Fruit fly (Drosophila melanogaster) whole organism, embryonic: Measurements from ENCODE around the gene CG2182.
A peak's percentile ranks its signal among the peaks of the same experiment; 100 is the strongest.

ENCODE experiments used
- CG10267 ChIP-seq: fragments of 200-800 bp; sonication (Bioruptor generic); optimal IDR thresholded peaks from 2 replicates; lab custom pipeline; 2018; ENCODE audit warnings: missing biosample characterization, mild to moderate bottlenecking, missing genetic modification characterization, moderate library complexity
- CG10321 ChIP-seq: fragments of 200-800 bp; sonication (Bioruptor generic); IDR thresholded peaks from 2 replicates; pipeline ENCODE4 v1.3.6; 2022; ENCODE audit warnings: missing biosample characterization, missing genetic modification characterization
- CG11093 ChIP-seq: fragments of 200-800 bp; sonication (Bioruptor generic); IDR thresholded peaks from 3 replicates; pipeline ENCODE4 v1.3.6; 2022; ENCODE audit warnings: missing biosample characterization, missing genetic modification characterization
- CG12219 ChIP-seq: fragments of 200-800 bp; sonication (Bioruptor generic); optimal IDR thresholded peaks from 3 replicates; lab custom pipeline; 2018; ENCODE audit warnings: missing biosample characterization, mild to moderate bottlenecking, missing genetic modification characterization
- CG14050 ChIP-seq: fragments of 200-800 bp; sonication (Bioruptor generic); IDR thresholded peaks from 3 replicates; pipeline ENCODE4 v1.3.6; 2022; ENCODE audit warnings: missing biosample characterization, missing genetic modification characterization
- CG14860 ChIP-seq: fragments of 200-800 bp; sonication (Bioruptor generic); IDR thresholded peaks from 3 replicates; pipeline ENCODE4 v1.3.6; 2022; ENCODE audit warnings: missing biosample characterization, missing genetic modification characterization; ENCODE audit not compliant: partially characterized antibody
- CG14965 ChIP-seq: fragments of 200-800 bp; sonication (Bioruptor generic); optimal IDR thresholded peaks from 2 replicates; lab custom pipeline; 2016; ENCODE audit warnings: missing biosample characterization, missing genetic modification characterization, borderline replicate concordance
- CG1603 ChIP-seq: fragments of 200-800 bp; sonication (Bioruptor generic); optimal IDR thresholded peaks from 2 replicates; lab custom pipeline; 2019; ENCODE audit warnings: missing biosample characterization, mild to moderate bottlenecking, missing genetic modification characterization, moderate library complexity
- CG16815 ChIP-seq: fragments of 200-800 bp; sonication (Bioruptor generic); optimal IDR thresholded peaks from 3 replicates; lab custom pipeline; 2017; ENCODE audit warnings: missing biosample characterization, mild to moderate bottlenecking, missing genetic modification characterization
- CG17328 ChIP-seq: fragments of 200-800 bp; sonication (Bioruptor generic); IDR thresholded peaks from 2 replicates; pipeline ENCODE4 v1.3.6; 2022; ENCODE audit warnings: missing biosample characterization, missing genetic modification characterization
- CG17361 ChIP-seq: fragments of 200-800 bp; sonication (Bioruptor generic); IDR thresholded peaks from 3 replicates; pipeline ENCODE4 v1.3.6; 2022; ENCODE audit warnings: missing biosample characterization, missing genetic modification characterization
- CG17385 ChIP-seq: fragments of 200-800 bp; sonication (Bioruptor generic); optimal IDR thresholded peaks from 3 replicates; lab custom pipeline; 2018; ENCODE audit warnings: missing biosample characterization, mild to moderate bottlenecking, missing genetic modification characterization
- CG2199 ChIP-seq: fragments of 200-800 bp; sonication (Bioruptor generic); IDR thresholded peaks from 3 replicates; pipeline ENCODE4 v1.3.6; 2022; ENCODE audit warnings: missing biosample characterization, missing genetic modification characterization
- CG2678 ChIP-seq: fragments of 200-800 bp; sonication (Bioruptor generic); optimal IDR thresholded peaks from 3 replicates; lab custom pipeline; 2019; ENCODE audit warnings: missing biosample characterization, mild to moderate bottlenecking, missing genetic modification characterization, moderate library complexity
- CG3281 ChIP-seq: fragments of 200-800 bp; sonication (Bioruptor generic); optimal IDR thresholded peaks from 3 replicates; lab custom pipeline; 2017; ENCODE audit warnings: missing biosample characterization, mild to moderate bottlenecking, missing genetic modification characterization
- CG3995 ChIP-seq: fragments of 200-800 bp; sonication (Bioruptor generic); optimal IDR thresholded peaks from 3 replicates; lab custom pipeline; 2016; ENCODE audit warnings: missing biosample characterization, missing genetic modification characterization
- CG4707 ChIP-seq: fragments of 200-800 bp; sonication (Bioruptor generic); optimal IDR thresholded peaks from 2 replicates; lab custom pipeline; 2018; ENCODE audit warnings: missing biosample characterization, mild to moderate bottlenecking, missing genetic modification characterization, moderate library complexity
- CG4854 ChIP-seq: fragments of 200-800 bp; sonication (Bioruptor generic); optimal IDR thresholded peaks from 2 replicates; lab custom pipeline; 2016; ENCODE audit warnings: missing biosample characterization, missing genetic modification characterization, inconsistent platforms
- CG8281 ChIP-seq: fragments of 200-800 bp; sonication (Bioruptor generic); optimal IDR thresholded peaks from 2 replicates; lab custom pipeline; 2018; ENCODE audit warnings: missing biosample characterization, mild to moderate bottlenecking, missing genetic modification characterization, moderate library complexity
- CG8290 ChIP-seq, 3 experiments: fragments of 200-800 bp; sonication (Bioruptor generic); optimal IDR thresholded peaks; 2 replicates each; lab custom pipeline; 2016 to 2019; ENCODE audit warnings: missing biosample characterization in 3 of 3, missing genetic modification characterization in 3 of 3, mild to moderate bottlenecking in 2 of 3, moderate library complexity in 1 of 3
- CG9727 ChIP-seq: fragments of 200-800 bp; sonication (Bioruptor generic); optimal IDR thresholded peaks from 3 replicates; lab custom pipeline; 2017; ENCODE audit warnings: missing biosample characterization, mild to moderate bottlenecking, missing genetic modification characterization
- CG9932 ChIP-seq: fragments of 200-800 bp; sonication (Bioruptor generic); IDR thresholded peaks from 2 replicates; pipeline ENCODE4 v1.3.6; 2022; ENCODE audit warnings: missing biosample characterization, missing genetic modification characterization
- Camta ChIP-seq: fragments of 200-800 bp; sonication (Bioruptor generic); optimal IDR thresholded peaks from 2 replicates; lab custom pipeline; 2016; ENCODE audit warnings: missing biosample characterization, missing genetic modification characterization
- Dip2 ChIP-seq: fragments of 200-800 bp; sonication (Bioruptor generic); IDR thresholded peaks from 2 replicates; pipeline ENCODE4 v1.3.6; 2022; ENCODE audit warnings: missing biosample characterization, missing genetic modification characterization
- E2f2 ChIP-seq: fragments of 200-800 bp; sonication (Bioruptor generic); IDR thresholded peaks from 2 replicates; pipeline ENCODE4 v1.3.6; 2022; ENCODE audit warnings: missing biosample characterization, missing genetic modification characterization
- ERR ChIP-seq: fragments of 200-800 bp; sonication (Bioruptor generic); optimal IDR thresholded peaks from 2 replicates; lab custom pipeline; 2016; ENCODE audit warnings: missing biosample characterization, missing genetic modification characterization
- GATAe ChIP-seq: fragments of 200-800 bp; sonication (Bioruptor generic); conservative IDR thresholded peaks from 2 replicates; pipeline ENCODE4 v1.3.6; 2022; ENCODE audit warnings: missing biosample characterization, missing genetic modification characterization
- Gsc ChIP-seq: fragments of 200-800 bp; sonication (Bioruptor generic); IDR thresholded peaks from 2 replicates; pipeline ENCODE4 v1.3.6; 2022; ENCODE audit warnings: missing biosample characterization, missing genetic modification characterization
- HLH3B ChIP-seq: fragments of 200-800 bp; sonication (Bioruptor generic); IDR thresholded peaks from 2 replicates; pipeline ENCODE4 v1.3.6; 2022; ENCODE audit warnings: missing biosample characterization, missing genetic modification characterization
- Hey ChIP-seq: fragments of 200-800 bp; sonication (Bioruptor generic); optimal IDR thresholded peaks from 3 replicates; lab custom pipeline; 2018; ENCODE audit warnings: missing biosample characterization, mild to moderate bottlenecking, missing genetic modification characterization
- Mes4 ChIP-seq: fragments of 200-800 bp; sonication (Bioruptor generic); optimal IDR thresholded peaks from 2 replicates; lab custom pipeline; 2016; ENCODE audit warnings: missing biosample characterization, missing genetic modification characterization
- Opbp ChIP-seq: fragments of 200-800 bp; sonication (Bioruptor generic); IDR thresholded peaks from 3 replicates; pipeline ENCODE4 v1.3.6; 2022; ENCODE audit warnings: missing biosample characterization, missing genetic modification characterization; ENCODE audit not compliant: partially characterized antibody
- Side ChIP-seq: fragments of 200-800 bp; sonication (Bioruptor generic); optimal IDR thresholded peaks from 2 replicates; lab custom pipeline; 2016; ENCODE audit warnings: missing biosample characterization, missing genetic modification characterization
- ap ChIP-seq: fragments of 200-800 bp; sonication (Bioruptor generic); IDR thresholded peaks from 2 replicates; pipeline ENCODE4 v1.3.6; 2022; ENCODE audit warnings: missing biosample characterization, missing genetic modification characterization
- az2 ChIP-seq: fragments of 200-800 bp; sonication (Bioruptor generic); optimal IDR thresholded peaks from 3 replicates; lab custom pipeline; 2016; ENCODE audit warnings: missing biosample characterization, missing genetic modification characterization
- btn ChIP-seq: fragments of 200-800 bp; sonication (Bioruptor generic); optimal IDR thresholded peaks from 2 replicates; lab custom pipeline; 2016; ENCODE audit warnings: missing biosample characterization, missing genetic modification characterization
- cas ChIP-seq: fragments of 200-800 bp; sonication (Bioruptor generic); IDR thresholded peaks from 2 replicates; pipeline ENCODE4 v1.3.6; 2022; ENCODE audit warnings: missing biosample characterization, missing genetic modification characterization
- chn ChIP-seq: fragments of 200-800 bp; sonication (Bioruptor generic); optimal IDR thresholded peaks from 2 replicates; lab custom pipeline; 2016; ENCODE audit warnings: missing biosample characterization, missing genetic modification characterization
- ham ChIP-seq: fragments of 200-800 bp; sonication (Bioruptor generic); IDR thresholded peaks from 2 replicates; pipeline ENCODE4 v1.3.6; 2022; ENCODE audit warnings: missing biosample characterization, missing genetic modification characterization
- jumu ChIP-seq: fragments of 200-800 bp; sonication (Bioruptor generic); optimal IDR thresholded peaks from 3 replicates; lab custom pipeline; 2016; ENCODE audit warnings: missing biosample characterization, missing genetic modification characterization
- kay ChIP-seq: fragments of 200-800 bp; sonication (Bioruptor generic); optimal IDR thresholded peaks from 2 replicates; lab custom pipeline; 2016; ENCODE audit warnings: missing biosample characterization, missing genetic modification characterization
- kni ChIP-seq: fragments of 200-800 bp; sonication (Bioruptor generic); optimal IDR thresholded peaks from 3 replicates; lab custom pipeline; 2017; ENCODE audit warnings: mild to moderate bottlenecking, missing biosample characterization, missing genetic modification reagents, missing genetic modification characterization
- onecut ChIP-seq: fragments of 200-800 bp; sonication (Bioruptor generic); IDR thresholded peaks from 2 replicates; pipeline ENCODE4 v1.3.6; 2022; ENCODE audit warnings: missing biosample characterization, missing genetic modification characterization
- pb ChIP-seq: fragments of 200-800 bp; sonication (Bioruptor generic); optimal IDR thresholded peaks from 3 replicates; lab custom pipeline; 2016; ENCODE audit warnings: missing biosample characterization, missing genetic modification characterization
- pita ChIP-seq: fragments of 200-800 bp; sonication (Bioruptor generic); optimal IDR thresholded peaks from 2 replicates; lab custom pipeline; 2017; ENCODE audit warnings: missing biosample characterization, mild to moderate bottlenecking, missing genetic modification characterization
- pros ChIP-seq: fragments of 200-800 bp; sonication (Bioruptor generic); optimal IDR thresholded peaks from 3 replicates; lab custom pipeline; 2019; ENCODE audit warnings: missing biosample characterization, mild to moderate bottlenecking, missing genetic modification characterization, moderate library complexity
- ranshi ChIP-seq: fragments of 200-800 bp; sonication (Bioruptor generic); IDR thresholded peaks from 2 replicates; pipeline ENCODE4 v1.3.6; 2022; ENCODE audit warnings: missing biosample characterization, missing genetic modification characterization
- schlank ChIP-seq: fragments of 200-800 bp; sonication (Bioruptor generic); optimal IDR thresholded peaks from 2 replicates; lab custom pipeline; 2018; ENCODE audit warnings: missing biosample characterization, mild to moderate bottlenecking, missing genetic modification characterization
- sim ChIP-seq: fragments of 200-800 bp; sonication (Bioruptor generic); IDR thresholded peaks from 2 replicates; pipeline ENCODE4 v1.3.6; 2022; ENCODE audit warnings: missing biosample characterization, missing genetic modification characterization
- sima ChIP-seq: fragments of 200-800 bp; sonication (Bioruptor generic); optimal IDR thresholded peaks from 2 replicates; lab custom pipeline; 2016; ENCODE audit warnings: missing biosample characterization, missing genetic modification characterization
- slbo ChIP-seq: fragments of 200-800 bp; sonication (Bioruptor generic); IDR thresholded peaks from 2 replicates; pipeline ENCODE4 v1.3.6; 2022; ENCODE audit warnings: missing biosample characterization, missing genetic modification characterization
- trh ChIP-seq: fragments of 200-800 bp; sonication (Bioruptor generic); optimal IDR thresholded peaks from 2 replicates; lab custom pipeline; 2016; ENCODE audit warnings: missing biosample characterization, missing genetic modification characterization
- vfl ChIP-seq: fragments of 200-800 bp; sonication (Bioruptor generic); optimal IDR thresholded peaks from 2 replicates; lab custom pipeline; 2016; ENCODE audit warnings: missing biosample characterization, missing genetic modification characterization

CG2182 gene

DNA sequence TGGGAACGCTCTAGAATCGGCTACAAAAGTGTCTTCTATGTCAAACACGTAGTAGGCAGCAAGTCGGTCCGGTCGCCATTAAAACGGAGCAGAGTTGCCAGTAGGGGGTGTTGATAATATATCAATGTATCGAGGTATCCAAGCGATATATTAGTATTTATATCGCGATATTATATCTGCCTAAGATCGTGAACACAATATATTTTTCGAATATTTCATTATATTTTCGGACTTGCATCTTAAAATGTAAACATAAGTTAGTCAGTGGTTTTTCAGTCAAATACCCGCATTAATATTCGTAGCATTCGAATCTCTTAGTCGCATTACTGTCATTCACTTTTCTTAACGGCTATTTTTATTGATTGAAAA, at the start of gene CG2182 (continued):
- TF ChIP-seq schlank (tag; lab: Kevin White, UChicago) (no peak), trh (GFP tag; lab: Kevin White, UChicago) (no peak), Camta (GFP tag; lab: Kevin White, UChicago) (no peak), CG1603 (tag; lab: Kevin White, UChicago) (peak; percentile 44), HLH3B (no peak), CG14050 (GFP tag; lab: Robert Waterston, UW) (no peak), CG11093 (no peak), sim (GFP tag; lab: Robert Waterston, UW) (no peak), Dip2 (GFP tag; lab: Robert Waterston, UW) (no peak), az2 (GFP tag; lab: Kevin White, UChicago) (no peak), kay (no peak), pb (GFP tag; lab: Kevin White, UChicago) (no peak), CG17361 (no peak), CG3281 (GFP tag; lab: Kevin White, UChicago) (no peak), CG14860 (GFP tag; lab: Robert Waterston, UW) (peak; percentile 43), cas (GFP tag; lab: Robert Waterston, UW) (no peak), ERR (GFP tag; lab: Kevin White, UChicago) (no peak), ranshi (GFP tag; lab: Robert Waterston, UW) (no peak), pita (GFP tag; lab: Kevin White, UChicago) (no peak), CG2678 (tag; lab: Kevin White, UChicago) (no peak), sima (GFP tag; lab: Kevin White, UChicago) (no peak), ap (GFP tag; lab: Robert Waterston, UW) (no peak), CG17385 (GFP tag; lab: Kevin White, UChicago) (no peak), slbo (peak; percentile 23), Mes4 (GFP tag; lab: Kevin White, UChicago) (no peak), btn (GFP tag; lab: Kevin White, UChicago) (no peak), CG10267 (tag; lab: Kevin White, UChicago) (no peak), Hey (tag; lab: Kevin White, UChicago) (no peak), CG9932 (peak; percentile 41; the same call in 1 of the 2 replicates), Gsc (GFP tag; lab: Robert Waterston, UW) (no peak), GATAe (GFP tag; lab: Robert Waterston, UW) (no peak; the same call in 1 of the 2 replicates), CG2199 (no peak), CG8281 (tag; lab: Kevin White, UChicago) (no peak), onecut (no peak), CG4854 (GFP tag; lab: Kevin White, UChicago) (no peak), pros (GFP tag; lab: Kevin White, UChicago) (no peak), vfl (GFP tag; lab: Kevin White, UChicago) (no peak), CG4707 (GFP tag; lab: Kevin White, UChicago) (no peak), CG9727 (GFP tag; lab: Kevin White, UChicago) (no peak), CG10321 (GFP tag; lab: Robert Waterston, UW) (no peak), CG8290 (GFP tag; optimal IDR thresholded peaks at IDR 0.05; lab: Kevin White, UChicago) (no peak), CG8290 (tag; optimal IDR thresholded peaks at IDR 0.05; lab: Kevin White, UChicago) (peak; percentile 48 to 50), CG14965 (no peak), CG12219 (GFP tag; lab: Kevin White, UChicago) (no peak), Side (GFP tag; lab: Kevin White, UChicago) (no peak), Opbp (GFP tag; lab: Robert Waterston, UW) (peak; percentile 92), ham (GFP tag; lab: Robert Waterston, UW) (no peak), CG3995 (GFP tag; lab: Kevin White, UChicago) (peak; percentile 84), CG17328 (GFP tag; lab: Robert Waterston, UW) (no peak), kni (GFP tag; lab: Kevin White, UChicago) (no peak), E2f2 (GFP tag; lab: Robert Waterston, UW) (no peak), CG16815 (GFP tag; lab: Kevin White, UChicago) (no peak), jumu (GFP tag; lab: Kevin White, UChicago) (no peak), chn (no peak)
